Worm (Caenorhabditis elegans) whole organism, mixed stage, embryonic: ENCODE data around the gene gtf-2H1.

Source experiments
- hlh-1 ChIP-seq: fragments of 150-350 bp; optimal IDR thresholded peaks from 2 replicates; lab custom pipeline; 2014; ENCODE audit warnings: missing biosample characterization, missing genetic modification reagents, missing genetic modification characterization
- lsy-2 ChIP-seq: fragments of 150-350 bp; optimal IDR thresholded peaks from 2 replicates; lab custom pipeline; 2014; ENCODE audit warnings: missing biosample characterization, missing genetic modification characterization
- nhr-12 ChIP-seq: fragments of 150-350 bp; optimal IDR thresholded peaks from 2 replicates; lab custom pipeline; 2014; ENCODE audit warnings: missing biosample characterization, missing genetic modification characterization
- nhr-76 ChIP-seq: sonication (generic microtip); optimal IDR thresholded peaks from 2 replicates; lab custom pipeline; 2017; ENCODE audit warnings: missing biosample characterization, missing genetic modification characterization

- no peak for TF ChIP-seq nhr-76 (tag; lab: Kevin White, UChicago)
- no peak for TF ChIP-seq lsy-2
- TF ChIP-seq hlh-1 (tag; lab: Kevin White, UChicago): no peak
- TF ChIP-seq nhr-12 (tag; lab: Kevin White, UChicago): no peak
These were observed 21.0 kb downstream of the gtf-2H1 start for ce11 chrIV:210591-210990.
